Worm (Caenorhabditis elegans) whole organism, mixed stage, embryonic: Measurements from ENCODE around the gene C06E7.88.

ENCODE experiments used
- ceh-83 ChIP-seq: fragments of 200-800 bp; sonication (Bioruptor generic); optimal IDR thresholded peaks from 2 replicates; lab custom pipeline; 2018; ENCODE audit warnings: mild to moderate bottlenecking, missing genetic modification characterization, missing compliant biosample characterization
- elt-1 ChIP-seq: sonication (generic microtip); optimal IDR thresholded peaks from 2 replicates; lab custom pipeline; 2017; ENCODE audit warnings: missing genetic modification characterization, mild to moderate bottlenecking, missing compliant biosample characterization, antibody characterized with exemption, moderate library complexity, borderline replicate concordance; ENCODE audit not compliant: insufficient read depth
- elt-3 ChIP-seq: fragments of 150-350 bp; optimal IDR thresholded peaks from 2 replicates; lab custom pipeline; 2014; ENCODE audit warnings: missing biosample characterization, missing genetic modification characterization
- nhr-237 ChIP-seq: fragments of 150-350 bp; optimal IDR thresholded peaks from 2 replicates; lab custom pipeline; 2014; ENCODE audit warnings: missing biosample characterization, missing genetic modification characterization
- nhr-28 ChIP-seq: fragments of 150-350 bp; optimal IDR thresholded peaks from 2 replicates; lab custom pipeline; 2014; ENCODE audit warnings: missing biosample characterization, missing genetic modification characterization
- unc-120 ChIP-seq: sonication (generic microtip); optimal IDR thresholded peaks from 2 replicates; lab custom pipeline; 2017; ENCODE audit warnings: missing genetic modification characterization, missing compliant biosample characterization; ENCODE audit not compliant: poor library complexity, severe bottlenecking
- unc-62 ChIP-seq: fragments of 150-350 bp; optimal IDR thresholded peaks from 2 replicates; lab custom pipeline; 2014; ENCODE audit warnings: missing biosample characterization, missing genetic modification reagents, missing genetic modification characterization
- ztf-11 ChIP-seq: fragments of 150-350 bp; optimal IDR thresholded peaks from 2 replicates; lab custom pipeline; 2014; ENCODE audit warnings: missing biosample characterization, missing genetic modification characterization

DNA sequence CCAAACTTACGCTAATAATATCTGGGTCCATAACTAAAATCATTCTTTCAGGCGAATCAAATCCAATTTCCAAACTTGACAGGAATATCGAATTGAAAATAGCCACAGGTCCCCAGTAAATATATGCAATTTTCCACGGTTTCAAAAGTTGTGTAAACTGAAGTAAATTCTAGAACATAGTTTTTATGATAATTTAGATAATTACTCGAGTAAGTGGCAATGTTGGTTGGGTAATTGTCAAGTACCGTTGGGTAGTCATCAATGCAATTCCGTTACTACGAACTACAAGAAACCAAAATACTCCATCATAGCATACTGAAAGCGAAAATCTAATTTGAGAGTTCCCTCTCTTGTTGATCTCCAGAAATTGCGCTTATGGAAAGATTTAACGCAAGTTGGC, 2.3 kb upstream of the C06E7.88 start:
- TF ChIP-seq nhr-237 (tag; lab: Kevin White, UChicago) (no peak), elt-3 (no peak), ztf-11 (tag; lab: Kevin White, UChicago) (no peak), nhr-28 (tag; lab: Kevin White, UChicago) (no peak), unc-62 (GFP tag; lab: Kevin White, UChicago) (no peak), ceh-83 (GFP tag; lab: Kevin White, UChicago) (no peak), elt-1 (tag; lab: Kevin White, UChicago) (no peak), unc-120 (tag; lab: Kevin White, UChicago) (no peak)
